Worm (Caenorhabditis elegans) whole organism, midembryonic: ENCODE measurements around the gene C31H2.14.

Source experiments
- T22C8.4 ChIP-seq: fragments of 200-800 bp; sonication (Bioruptor generic); IDR thresholded peaks from 2 replicates; pipeline ENCODE4 v1.3.6; 2022; ENCODE audit warnings: missing genetic modification characterization, missing compliant biosample characterization
- cog-1 ChIP-seq: sonication (generic microtip); optimal IDR thresholded peaks from 2 replicates; lab custom pipeline; 2016; ENCODE audit warnings: missing genetic modification characterization, missing compliant biosample characterization
- flt-1 ChIP-seq: fragments of 200-800 bp; sonication (Bioruptor generic); IDR thresholded peaks from 2 replicates; pipeline ENCODE4 v1.3.6; 2022; ENCODE audit warnings: missing genetic modification characterization, missing compliant biosample characterization
- klf-2 ChIP-seq: fragments of 200-800 bp; sonication (Bioruptor generic); conservative IDR thresholded peaks from 2 replicates; pipeline ENCODE4 v1.3.6; 2022; ENCODE audit warnings: missing genetic modification reagents, missing genetic modification characterization, missing compliant biosample characterization
- med-1 ChIP-seq: sonication (generic microtip); optimal IDR thresholded peaks from 2 replicates; lab custom pipeline; 2017; ENCODE audit warnings: missing genetic modification characterization, mild to moderate bottlenecking, missing compliant biosample characterization, antibody characterized with exemption, missing genetic modification reagents; ENCODE audit not compliant: insufficient read depth
- ref-1 ChIP-seq: fragments of 200-800 bp; sonication (Bioruptor generic); conservative IDR thresholded peaks from 2 replicates; pipeline ENCODE4 v1.3.6; 2022; ENCODE audit warnings: missing genetic modification reagents, missing genetic modification characterization, missing compliant biosample characterization
- tab-1 ChIP-seq: fragments of 200-800 bp; sonication (Bioruptor generic); IDR thresholded peaks from 2 replicates; pipeline ENCODE4 v1.3.6; 2022; ENCODE audit warnings: missing genetic modification characterization, missing compliant biosample characterization
- ztf-23 ChIP-seq: fragments of 200-800 bp; sonication (Bioruptor generic); IDR thresholded peaks from 2 replicates; pipeline ENCODE4 v1.3.6; 2022; ENCODE audit warnings: missing genetic modification reagents, missing genetic modification characterization, missing compliant biosample characterization
- ztf-29 ChIP-seq: fragments of 200-800 bp; sonication (Bioruptor generic); IDR thresholded peaks from 2 replicates; pipeline ENCODE4 v1.3.6; 2022; ENCODE audit warnings: missing genetic modification reagents, missing genetic modification characterization, missing compliant biosample characterization

The C31H2.14 gene

ce11 chrX:5195462-5196160, 47.6 kb downstream of the C31H2.14 start, which contains the start of gene pqn-62:
TSS of gene pqn-62 (plus strand) at chrX:5196110.
- TF ChIP-seq T22C8.4 (no peak), ztf-29 (GFP tag; lab: Robert Waterston, UW) (no peak), flt-1 (GFP tag; lab: Robert Waterston, UW) (no peak), cog-1 (tag; lab: Kevin White, UChicago) (no peak), ref-1 (GFP tag; lab: Robert Waterston, UW) (no peak), tab-1 (GFP tag; lab: Robert Waterston, UW) (no peak), ztf-23 (GFP tag; lab: Robert Waterston, UW) (no peak), klf-2 (no peak), med-1 (GFP tag; lab: Kevin White, UChicago) (no peak)

- TF ChIP-seq med-1 (GFP tag; lab: Kevin White, UChicago) (no peak), tab-1 (GFP tag; lab: Robert Waterston, UW) (no peak), ref-1 (GFP tag; lab: Robert Waterston, UW) (no peak), ztf-29 (GFP tag; lab: Robert Waterston, UW) (no peak), T22C8.4 (no peak), ztf-23 (GFP tag; lab: Robert Waterston, UW) (no peak), flt-1 (GFP tag; lab: Robert Waterston, UW) (no peak)
Measured at ce11 chrX:5197440-5197839, 49.4 kb downstream of the C31H2.14 start.
